Worm (Caenorhabditis elegans) whole organism, early embryonic: ENCODE data around the gene Y2H9A.4.

Experiments used
- B0310.2 ChIP-seq: sonication (generic microtip); optimal IDR thresholded peaks from 2 replicates; lab custom pipeline; 2016; ENCODE audit warnings: mild to moderate bottlenecking, missing genetic modification characterization, missing compliant biosample characterization
- aly-1 ChIP-seq: sonication (generic microtip); optimal IDR thresholded peaks from 2 replicates; lab custom pipeline; 2016; ENCODE audit warnings: missing genetic modification characterization, missing compliant biosample characterization
- ama-1 ChIP-seq: fragments of 150-350 bp; optimal IDR thresholded peaks from 2 replicates; lab custom pipeline; 2014
- ceh-13 ChIP-seq: fragments of 200-800 bp; sonication (Bioruptor generic); optimal IDR thresholded peaks from 2 replicates; lab custom pipeline; 2018; ENCODE audit warnings: mild to moderate bottlenecking, missing genetic modification characterization, missing compliant biosample characterization
- ceh-36 ChIP-seq: sonication (generic microtip); optimal IDR thresholded peaks from 2 replicates; lab custom pipeline; 2016; ENCODE audit warnings: missing genetic modification characterization, inconsistent platforms, missing compliant biosample characterization
- ets-7 ChIP-seq: sonication (generic microtip); optimal IDR thresholded peaks from 2 replicates; lab custom pipeline; 2016; ENCODE audit warnings: missing genotype, missing genetic modification characterization, missing compliant biosample characterization
- flt-1 ChIP-seq: fragments of 200-800 bp; sonication (Bioruptor generic); IDR thresholded peaks from 2 replicates; pipeline ENCODE4 v1.3.6; 2022; ENCODE audit warnings: missing genetic modification characterization, missing compliant biosample characterization
- hmbx-1 ChIP-seq: sonication (generic microtip); optimal IDR thresholded peaks from 2 replicates; lab custom pipeline; 2016; ENCODE audit warnings: mild to moderate bottlenecking, missing genetic modification characterization, missing compliant biosample characterization
- hmg-4 ChIP-seq: fragments of 200-800 bp; sonication (Bioruptor generic); optimal IDR thresholded peaks from 2 replicates; lab custom pipeline; 2018; ENCODE audit warnings: mild to moderate bottlenecking, missing genetic modification characterization, missing compliant biosample characterization
- hnd-1 ChIP-seq: sonication (generic microtip); optimal IDR thresholded peaks from 2 replicates; lab custom pipeline; 2016; ENCODE audit warnings: missing genetic modification characterization, missing compliant biosample characterization
- scrt-1 ChIP-seq: fragments of 200-800 bp; sonication (Bioruptor generic); IDR thresholded peaks from 2 replicates; pipeline ENCODE4 v1.3.6; 2022; ENCODE audit warnings: missing genetic modification characterization, missing compliant biosample characterization
- sea-1 ChIP-seq: fragments of 200-800 bp; sonication (Bioruptor generic); conservative IDR thresholded peaks from 2 replicates; pipeline ENCODE4 v1.3.6; 2022; ENCODE audit warnings: missing genetic modification characterization, missing compliant biosample characterization
- tra-4 ChIP-seq: sonication (generic microtip); optimal IDR thresholded peaks from 2 replicates; lab custom pipeline; 2017; ENCODE audit warnings: missing genetic modification characterization, missing compliant biosample characterization

ce11 chrV:13421697-13422096 is 24.0 kb upstream of the Y2H9A.4 start:
- TF ChIP-seq sea-1 (GFP tag; lab: Robert Waterston, UW) (no peak), ama-1 (lab: Kevin White, UChicago) (no peak), ets-7 (no peak), tra-4 (tag; lab: Kevin White, UChicago) (no peak), aly-1 (tag; lab: Kevin White, UChicago) (no peak), hmbx-1 (tag; lab: Kevin White, UChicago) (no peak), flt-1 (GFP tag; lab: Robert Waterston, UW) (no peak), ceh-36 (tag; lab: Kevin White, UChicago) (no peak), ceh-13 (no peak), B0310.2 (tag; lab: Kevin White, UChicago) (no peak), scrt-1 (GFP tag; lab: Robert Waterston, UW) (no peak), hnd-1 (tag; lab: Kevin White, UChicago) (no peak), hmg-4 (GFP tag; lab: Kevin White, UChicago) (no peak)
